Fruit fly (Drosophila melanogaster) whole organism, embryonic: ENCODE results near the gene CG13044.

Source experiments
- Blimp-1 ChIP-seq: fragments of 200-800 bp; sonication (Bioruptor generic); optimal IDR thresholded peaks from 3 replicates; lab custom pipeline; 2018; ENCODE audit warnings: missing biosample characterization, missing genetic modification characterization, mild to moderate bottlenecking, moderate library complexity, missing genetic modification reagents
- C15 ChIP-seq: fragments of 200-800 bp; sonication (Bioruptor generic); IDR thresholded peaks from 3 replicates; pipeline ENCODE4 v1.3.6; 2022; ENCODE audit warnings: missing biosample characterization, missing genetic modification characterization
- CG11504 ChIP-seq: fragments of 200-800 bp; sonication (Bioruptor generic); optimal IDR thresholded peaks from 3 replicates; lab custom pipeline; 2019; ENCODE audit warnings: missing biosample characterization, mild to moderate bottlenecking, missing genetic modification characterization, moderate library complexity
- CG12071 ChIP-seq: fragments of 200-800 bp; sonication (Bioruptor generic); optimal IDR thresholded peaks from 3 replicates; lab custom pipeline; 2018; ENCODE audit warnings: missing biosample characterization, mild to moderate bottlenecking, missing genetic modification characterization
- CG13296 ChIP-seq: fragments of 200-800 bp; sonication (Bioruptor generic); optimal IDR thresholded peaks from 3 replicates; lab custom pipeline; 2018; ENCODE audit warnings: missing biosample characterization, mild to moderate bottlenecking, missing genetic modification characterization
- CG14050 ChIP-seq: fragments of 200-800 bp; sonication (Bioruptor generic); IDR thresholded peaks from 3 replicates; pipeline ENCODE4 v1.3.6; 2022; ENCODE audit warnings: missing biosample characterization, missing genetic modification characterization
- CG15269 ChIP-seq: fragments of 200-800 bp; sonication (Bioruptor generic); optimal IDR thresholded peaks from 2 replicates; lab custom pipeline; 2018; ENCODE audit warnings: missing biosample characterization, mild to moderate bottlenecking, missing genetic modification characterization, moderate library complexity
- CG17359 ChIP-seq: fragments of 200-800 bp; sonication (Bioruptor generic); optimal IDR thresholded peaks from 3 replicates; lab custom pipeline; 2018; ENCODE audit warnings: missing biosample characterization, mild to moderate bottlenecking, missing genetic modification characterization, moderate library complexity
- CG17385 ChIP-seq: fragments of 200-800 bp; sonication (Bioruptor generic); optimal IDR thresholded peaks from 3 replicates; lab custom pipeline; 2018; ENCODE audit warnings: missing biosample characterization, mild to moderate bottlenecking, missing genetic modification characterization
- CG30403 ChIP-seq: fragments of 200-800 bp; sonication (Bioruptor generic); optimal IDR thresholded peaks from 3 replicates; lab custom pipeline; 2016; ENCODE audit warnings: missing biosample characterization, missing genetic modification characterization
- CG31441 ChIP-seq: fragments of 200-800 bp; sonication (Bioruptor generic); IDR thresholded peaks from 2 replicates; pipeline ENCODE4 v1.3.6; 2022; ENCODE audit warnings: missing biosample characterization, missing genetic modification characterization
- CG4282 ChIP-seq: fragments of 200-800 bp; sonication (Bioruptor generic); optimal IDR thresholded peaks from 2 replicates; lab custom pipeline; 2016; ENCODE audit warnings: missing biosample characterization, missing genetic modification characterization
- CG4707 ChIP-seq: fragments of 200-800 bp; sonication (Bioruptor generic); optimal IDR thresholded peaks from 2 replicates; lab custom pipeline; 2018; ENCODE audit warnings: missing biosample characterization, mild to moderate bottlenecking, missing genetic modification characterization, moderate library complexity
- CG6689 ChIP-seq: fragments of 200-800 bp; sonication (Bioruptor generic); IDR thresholded peaks from 2 replicates; pipeline ENCODE4 v1.3.6; 2022; ENCODE audit warnings: missing biosample characterization, missing genetic modification characterization
- CG8290 ChIP-seq, 3 experiments: fragments of 200-800 bp; sonication (Bioruptor generic); optimal IDR thresholded peaks; 2 replicates each; lab custom pipeline; 2016 to 2019; ENCODE audit warnings: missing biosample characterization in 3 of 3, missing genetic modification characterization in 3 of 3, mild to moderate bottlenecking in 2 of 3, moderate library complexity in 1 of 3
- CG8359 ChIP-seq: fragments of 200-800 bp; sonication (Bioruptor generic); optimal IDR thresholded peaks from 2 replicates; lab custom pipeline; 2017; ENCODE audit warnings: missing biosample characterization, mild to moderate bottlenecking, missing genetic modification characterization, borderline replicate concordance
- CoRest ChIP-seq: fragments of 200-800 bp; sonication (Bioruptor generic); optimal IDR thresholded peaks from 3 replicates; lab custom pipeline; 2018; ENCODE audit warnings: missing biosample characterization, mild to moderate bottlenecking, missing genetic modification characterization, moderate library complexity
- Dip2 ChIP-seq: fragments of 200-800 bp; sonication (Bioruptor generic); IDR thresholded peaks from 2 replicates; pipeline ENCODE4 v1.3.6; 2022; ENCODE audit warnings: missing biosample characterization, missing genetic modification characterization
- Eip74EF ChIP-seq, 2 experiments: fragments of 200-800 bp in 1 of 2; fragments of >200 bp in 1 of 2; sonication (Bioruptor generic) in 1 of 2; optimal IDR thresholded peaks; 2 replicates each; lab custom pipeline; 2017 to 2019; ENCODE audit warnings: missing biosample characterization in 2 of 2, missing genetic modification characterization in 2 of 2, mild to moderate bottlenecking in 1 of 2, moderate library complexity in 1 of 2
- Ets65A ChIP-seq: fragments of 200-800 bp; sonication (Bioruptor generic); peaks from one replicate; lab custom pipeline; 2016; ENCODE audit warnings: missing biosample characterization, missing genetic modification characterization
- Nf-YA ChIP-seq: fragments of 200-800 bp; sonication (Bioruptor generic); IDR thresholded peaks from 2 replicates; pipeline ENCODE4 v1.3.6; 2022; ENCODE audit warnings: missing biosample characterization, missing genetic modification characterization
- Oli ChIP-seq: fragments of 200-800 bp; sonication (Bioruptor generic); optimal IDR thresholded peaks from 2 replicates; lab custom pipeline; 2018; ENCODE audit warnings: missing biosample characterization, mild to moderate bottlenecking, missing genetic modification characterization, moderate library complexity
- Ptx1 ChIP-seq: fragments of 200-800 bp; sonication (Bioruptor generic); IDR thresholded peaks from 2 replicates; pipeline ENCODE4 v1.3.6; 2022; ENCODE audit warnings: missing biosample characterization, missing genetic modification characterization
- Sox102F ChIP-seq: fragments of 200-800 bp; sonication (Bioruptor generic); optimal IDR thresholded peaks from 2 replicates; lab custom pipeline; 2018; ENCODE audit warnings: missing biosample characterization, mild to moderate bottlenecking, missing genetic modification characterization, moderate library complexity
- TFAM ChIP-seq: fragments of 200-800 bp; sonication (Bioruptor generic); optimal IDR thresholded peaks from 2 replicates; lab custom pipeline; 2017; ENCODE audit warnings: missing biosample characterization, missing genetic modification characterization, inconsistent platforms
- Xbp1 ChIP-seq: fragments of 200-800 bp; sonication (Bioruptor generic); optimal IDR thresholded peaks from 3 replicates; lab custom pipeline; 2016; ENCODE audit warnings: missing biosample characterization, mild to moderate bottlenecking, missing genetic modification characterization
- abd-A ChIP-seq: fragments of 200-800 bp; sonication (Bioruptor generic); optimal IDR thresholded peaks from 3 replicates; lab custom pipeline; 2019; ENCODE audit warnings: missing biosample characterization, mild to moderate bottlenecking, missing genetic modification characterization, moderate library complexity
- az2 ChIP-seq: fragments of 200-800 bp; sonication (Bioruptor generic); optimal IDR thresholded peaks from 3 replicates; lab custom pipeline; 2016; ENCODE audit warnings: missing biosample characterization, missing genetic modification characterization
- bsh ChIP-seq, 2 experiments: fragments of 200-800 bp; sonication (Bioruptor generic); optimal IDR thresholded peaks; 2 replicates each; lab custom pipeline; 2017 to 2018; ENCODE audit warnings: mild to moderate bottlenecking in 2 of 2, missing biosample characterization in 2 of 2, missing genetic modification characterization in 2 of 2, moderate library complexity in 1 of 2
- chinmo ChIP-seq: fragments of 200-800 bp; sonication (Bioruptor generic); IDR thresholded peaks from 4 replicates; pipeline ENCODE4 v1.3.6; 2022; ENCODE audit warnings: missing biosample characterization, missing genetic modification characterization; ENCODE audit not compliant: partially characterized antibody
- dpn ChIP-seq, 2 experiments: fragments of 200-800 bp; sonication (Bioruptor generic); optimal IDR thresholded peaks; 3 replicates each; lab custom pipeline; 2016; ENCODE audit warnings: missing biosample characterization in 2 of 2, missing genetic modification characterization in 2 of 2
- dysf ChIP-seq: fragments of 200-800 bp; sonication (Bioruptor generic); IDR thresholded peaks from 3 replicates; pipeline ENCODE4 v1.3.6; 2022; ENCODE audit warnings: missing biosample characterization, missing genetic modification characterization
- esg ChIP-seq: fragments of 200-800 bp; sonication (Bioruptor generic); conservative IDR thresholded peaks from 2 replicates; pipeline ENCODE4 v1.3.6; 2022; ENCODE audit warnings: missing biosample characterization, missing genetic modification characterization
- eyg ChIP-seq: fragments of 200-800 bp; sonication (Bioruptor generic); optimal IDR thresholded peaks from 3 replicates; lab custom pipeline; 2016; ENCODE audit warnings: missing biosample characterization, missing genetic modification characterization
- fd3F ChIP-seq: fragments of 200-800 bp; sonication (Bioruptor generic); optimal IDR thresholded peaks from 2 replicates; lab custom pipeline; 2018; ENCODE audit warnings: missing biosample characterization, mild to moderate bottlenecking, missing genetic modification characterization, moderate library complexity
- fd96Cb ChIP-seq: fragments of 200-800 bp; sonication (Bioruptor generic); optimal IDR thresholded peaks from 2 replicates; lab custom pipeline; 2018; ENCODE audit warnings: missing biosample characterization, mild to moderate bottlenecking, missing genetic modification characterization, moderate library complexity
- gcm ChIP-seq: fragments of 200-800 bp; sonication (Bioruptor generic); optimal IDR thresholded peaks from 2 replicates; lab custom pipeline; 2019; ENCODE audit warnings: missing biosample characterization, mild to moderate bottlenecking, missing genetic modification characterization, moderate library complexity
- gem ChIP-seq: fragments of 200-800 bp; sonication (Bioruptor generic); optimal IDR thresholded peaks from 2 replicates; lab custom pipeline; 2019; ENCODE audit warnings: missing biosample characterization, mild to moderate bottlenecking, missing genetic modification characterization, moderate library complexity
- gfzf ChIP-seq: fragments of 200-800 bp; sonication (Bioruptor generic); optimal IDR thresholded peaks from 2 replicates; lab custom pipeline; 2016; ENCODE audit warnings: missing biosample characterization, mild to moderate bottlenecking, missing genetic modification characterization, moderate library complexity
- grau ChIP-seq: fragments of 200-800 bp; optimal IDR thresholded peaks from 3 replicates; lab custom pipeline; 2019; ENCODE audit warnings: missing biosample characterization, mild to moderate bottlenecking, missing genetic modification characterization, moderate library complexity
- her ChIP-seq: fragments of 200-800 bp; sonication (Bioruptor generic); optimal IDR thresholded peaks from 2 replicates; lab custom pipeline; 2016; ENCODE audit warnings: missing biosample characterization, missing genetic modification characterization
- kay ChIP-seq: fragments of 200-800 bp; sonication (Bioruptor generic); optimal IDR thresholded peaks from 2 replicates; lab custom pipeline; 2016; ENCODE audit warnings: missing biosample characterization, missing genetic modification characterization
- pan ChIP-seq, 4 experiments: fragments of >200 bp in 3 of 4; fragments of 200-800 bp in 1 of 4; sonication (Bioruptor generic) in 1 of 4; optimal IDR thresholded peaks in 3 of 4; IDR thresholded peaks in 1 of 4; 2 replicates each; pipeline versions ENCODE4 v1.3.6 to Lab custom; 2017 to 2022; ENCODE audit warnings: missing biosample characterization in 2 of 4, missing genetic modification characterization in 2 of 4, mixed read lengths in 1 of 4
- ranshi ChIP-seq: fragments of 200-800 bp; sonication (Bioruptor generic); IDR thresholded peaks from 2 replicates; pipeline ENCODE4 v1.3.6; 2022; ENCODE audit warnings: missing biosample characterization, missing genetic modification characterization
- run ChIP-seq: fragments of 200-800 bp; sonication (Bioruptor generic); optimal IDR thresholded peaks from 3 replicates; lab custom pipeline; 2018; ENCODE audit warnings: missing biosample characterization, mild to moderate bottlenecking, missing genetic modification characterization
- sd ChIP-seq: fragments of 200-800 bp; sonication (Bioruptor generic); optimal IDR thresholded peaks from 3 replicates; lab custom pipeline; 2018; ENCODE audit warnings: missing biosample characterization, mild to moderate bottlenecking, missing genetic modification characterization, moderate library complexity
- unpg ChIP-seq: fragments of 200-800 bp; sonication (Bioruptor generic); optimal IDR thresholded peaks from 3 replicates; lab custom pipeline; 2018; ENCODE audit warnings: missing biosample characterization, mild to moderate bottlenecking, missing genetic modification characterization, moderate library complexity
- zf30C ChIP-seq: fragments of 200-800 bp; sonication (Bioruptor generic); optimal IDR thresholded peaks from 3 replicates; lab custom pipeline; 2018; ENCODE audit warnings: missing biosample characterization, mild to moderate bottlenecking, missing genetic modification characterization

The CG13044 gene

dm6 chr3L:16286258-16286657, 16.7 kb downstream of the CG13044 start (continued):
- no peak for TF ChIP-seq CG4707 (GFP tag; lab: Kevin White, UChicago)
- TF ChIP-seq Sox102F: peak; percentile 58
- TF ChIP-seq CG8359: no peak
- peak; percentile 31 for TF ChIP-seq CG17359 (tag; lab: Kevin White, UChicago)
- peak; percentile 6 for TF ChIP-seq run (tag; lab: Kevin White, UChicago)
- TF ChIP-seq her (GFP tag; lab: Kevin White, UChicago): no peak
- no peak for TF ChIP-seq CG4282 (GFP tag; lab: Kevin White, UChicago)
- TF ChIP-seq CG17385: peak; percentile 18
- 0 out of 4 replicates have a peak, but pooled peaks have one; percentile 47 for TF ChIP-seq chinmo (GFP tag; lab: Robert Waterston, UW)
- peak; percentile 56 for TF ChIP-seq gem (tag; lab: Kevin White, UChicago)
- TF ChIP-seq gcm: peak; percentile 9
- peak; percentile 60; the same call in 1 of the 2 replicates for TF ChIP-seq Ptx1 (GFP tag; lab: Robert Waterston, UW)
- TF ChIP-seq C15: 0 out of 3 replicates have a peak, but pooled peaks have one; percentile 15
- TF ChIP-seq CG13296 (GFP tag; lab: Kevin White, UChicago): peak; percentile 23
- TF ChIP-seq gfzf: no peak
- peak; percentile 31 for TF ChIP-seq CG12071
- peak; percentile 7 for TF ChIP-seq fd3F (GFP tag; lab: Kevin White, UChicago)
- peak; percentile 23 for TF ChIP-seq Blimp-1 (GFP tag; lab: Kevin White, UChicago)
- no peak for TF ChIP-seq eyg (GFP tag; lab: Kevin White, UChicago)
- TF ChIP-seq sd (tag; lab: Kevin White, UChicago): peak; percentile 22
- TF ChIP-seq esg (GFP tag; lab: Robert Waterston, UW): peak; percentile 27; the same call in 1 of the 2 replicates
- TF ChIP-seq unpg: peak; percentile 52
- TF ChIP-seq CG31441 (GFP tag; lab: Robert Waterston, UW): 0 out of 2 replicates have a peak, but pooled peaks have one; percentile 29
- TF ChIP-seq CG15269 (tag; lab: Kevin White, UChicago): peak; percentile 64
- TF ChIP-seq Oli (tag; lab: Kevin White, UChicago): peak; percentile 44
- 0 out of 3 replicates have a peak, but pooled peaks have one; percentile 17 for TF ChIP-seq CG14050
- no peak for TF ChIP-seq pan (optimal IDR thresholded peaks at IDR 0.05; lab: Kevin White, UChicago)
- peak in 1 of 2 experiments; percentile 56 for TF ChIP-seq pan (GFP tag; optimal IDR thresholded peaks at IDR 0.05 in 1 of 2, IDR thresholded peaks at IDR 0.05 in 1 of 2)
- peak; percentile 19 for TF ChIP-seq fd96Cb (tag; lab: Kevin White, UChicago)
- no peak for TF ChIP-seq Dip2 (GFP tag; lab: Robert Waterston, UW)
- TF ChIP-seq grau: peak; percentile 35
- no peak for TF ChIP-seq kay (GFP tag; lab: Kevin White, UChicago)
- TF ChIP-seq CoRest (tag; lab: Kevin White, UChicago): peak; percentile 16
- TF ChIP-seq TFAM (GFP tag; lab: Kevin White, UChicago): no peak
- TF ChIP-seq CG11504 (tag; lab: Kevin White, UChicago): peak; percentile 68
- TF ChIP-seq CG8290 (GFP tag; optimal IDR thresholded peaks at IDR 0.05; lab: Kevin White, UChicago): no peak
- TF ChIP-seq CG8290 (tag; optimal IDR thresholded peaks at IDR 0.05; lab: Kevin White, UChicago): peak in 1 of 2 experiments; percentile 46
- peak; percentile 21 for TF ChIP-seq abd-A (tag; lab: Kevin White, UChicago)
- peak; percentile 24; the same call in 1 of the 2 replicates for TF ChIP-seq ranshi (GFP tag; lab: Robert Waterston, UW)
- TF ChIP-seq CG6689: 0 out of 2 replicates have a peak, but pooled peaks have one; percentile 33
- no peak for TF ChIP-seq Nf-YA
- TF ChIP-seq az2 (GFP tag; lab: Kevin White, UChicago): no peak
- TF ChIP-seq dysf: peak; percentile 56; the same call in 2 of the 3 replicates
- peak in 1 of 2 experiments; percentile 51 for TF ChIP-seq Eip74EF (GFP tag; optimal IDR thresholded peaks at IDR 0.05; lab: Kevin White, UChicago)
- peak; percentile 10 for TF ChIP-seq Xbp1 (GFP tag; lab: Kevin White, UChicago)
- peak; percentile 20 for TF ChIP-seq CG30403 (GFP tag; lab: Kevin White, UChicago)
- no peak for TF ChIP-seq zf30C (GFP tag; lab: Kevin White, UChicago)
- TF ChIP-seq Ets65A: peak; percentile 29
- peak; percentile 12 to 16 for TF ChIP-seq bsh (GFP tag; optimal IDR thresholded peaks at IDR 0.05; lab: Kevin White, UChicago)
- peak in 1 of 2 experiments; percentile 1 for TF ChIP-seq dpn (GFP tag; optimal IDR thresholded peaks at IDR 0.05; lab: Kevin White, UChicago)
